Fruit fly (Drosophila melanogaster) whole organism, embryonic: ENCODE measurements around the gene neur.
A peak's percentile ranks its signal among the peaks of the same experiment; 100 is the strongest.

Experiments used
- Asciz ChIP-seq: fragments of 200-800 bp; sonication (Bioruptor generic); optimal IDR thresholded peaks from 2 replicates; lab custom pipeline; 2017; ENCODE audit warnings: missing biosample characterization, mild to moderate bottlenecking, missing genetic modification characterization, missing genetic modification reagents
- Atf3 ChIP-seq: fragments of 200-800 bp; sonication (Bioruptor generic); optimal IDR thresholded peaks from 3 replicates; lab custom pipeline; 2016; ENCODE audit warnings: missing biosample characterization, missing genetic modification characterization
- CG11696 ChIP-seq: fragments of 200-800 bp; sonication (Bioruptor generic); IDR thresholded peaks from 2 replicates; pipeline ENCODE4 v1.3.6; 2022; ENCODE audit warnings: missing biosample characterization, missing genetic modification characterization
- CG14667 ChIP-seq: fragments of 200-800 bp; sonication (Bioruptor generic); IDR thresholded peaks from 2 replicates; pipeline ENCODE4 v1.3.6; 2022; ENCODE audit warnings: missing biosample characterization, missing genetic modification characterization
- CG15479 ChIP-seq: fragments of 200-800 bp; sonication (Bioruptor generic); optimal IDR thresholded peaks from 3 replicates; lab custom pipeline; 2019; ENCODE audit warnings: missing biosample characterization, mild to moderate bottlenecking, missing genetic modification characterization, moderate library complexity
- CG16815 ChIP-seq: fragments of 200-800 bp; sonication (Bioruptor generic); optimal IDR thresholded peaks from 3 replicates; lab custom pipeline; 2017; ENCODE audit warnings: missing biosample characterization, mild to moderate bottlenecking, missing genetic modification characterization
- CG17568 ChIP-seq: fragments of 200-800 bp; sonication (Bioruptor generic); optimal IDR thresholded peaks from 2 replicates; lab custom pipeline; 2018; ENCODE audit warnings: missing biosample characterization, mild to moderate bottlenecking, missing genetic modification characterization, moderate library complexity
- CG31224 ChIP-seq: fragments of 200-800 bp; sonication (Bioruptor generic); IDR thresholded peaks from 2 replicates; pipeline ENCODE4 v1.3.6; 2022; ENCODE audit warnings: missing biosample characterization, missing genetic modification characterization
- CG4854 ChIP-seq: fragments of 200-800 bp; sonication (Bioruptor generic); optimal IDR thresholded peaks from 2 replicates; lab custom pipeline; 2016; ENCODE audit warnings: missing biosample characterization, missing genetic modification characterization, inconsistent platforms
- CG5180 ChIP-seq: fragments of 200-800 bp; sonication (Bioruptor generic); optimal IDR thresholded peaks from 3 replicates; lab custom pipeline; 2017; ENCODE audit warnings: missing biosample characterization, missing genetic modification characterization, mild to moderate bottlenecking, moderate library complexity, missing genetic modification reagents
- CG6272 ChIP-seq: fragments of 200-800 bp; sonication (Bioruptor generic); IDR thresholded peaks from 2 replicates; pipeline ENCODE4 v1.3.6; 2022; ENCODE audit warnings: missing biosample characterization, missing genetic modification characterization
- CG6689 ChIP-seq: fragments of 200-800 bp; sonication (Bioruptor generic); IDR thresholded peaks from 2 replicates; pipeline ENCODE4 v1.3.6; 2022; ENCODE audit warnings: missing biosample characterization, missing genetic modification characterization
- CG7357 ChIP-seq: fragments of 200-800 bp; sonication (Bioruptor generic); IDR thresholded peaks from 3 replicates; pipeline ENCODE4 v1.3.6; 2022; ENCODE audit warnings: missing biosample characterization, missing genetic modification characterization
- CG7987 ChIP-seq: fragments of 200-800 bp; sonication (Bioruptor generic); optimal IDR thresholded peaks from 2 replicates; lab custom pipeline; 2018; ENCODE audit warnings: missing biosample characterization, mild to moderate bottlenecking, missing genetic modification characterization, moderate library complexity
- CG8388 ChIP-seq: fragments of 200-800 bp; sonication (Bioruptor generic); optimal IDR thresholded peaks from 2 replicates; lab custom pipeline; 2019; ENCODE audit warnings: missing biosample characterization, mild to moderate bottlenecking, missing genetic modification characterization, moderate library complexity
- CG9215 ChIP-seq: fragments of 200-800 bp; sonication (Bioruptor generic); IDR thresholded peaks from 2 replicates; pipeline ENCODE4 v1.3.6; 2022; ENCODE audit warnings: missing biosample characterization, missing genetic modification characterization
- CHES-1-like ChIP-seq: fragments of 200-800 bp; sonication (Bioruptor generic); optimal IDR thresholded peaks from 2 replicates; lab custom pipeline; 2016; ENCODE audit warnings: missing biosample characterization, missing genetic modification characterization
- Chrac-16 ChIP-seq: fragments of 200-800 bp; sonication (Bioruptor generic); optimal IDR thresholded peaks from 3 replicates; lab custom pipeline; 2016; ENCODE audit warnings: missing biosample characterization, missing genetic modification characterization
- Dip3 ChIP-seq: fragments of 200-800 bp; sonication (Bioruptor generic); optimal IDR thresholded peaks from 3 replicates; lab custom pipeline; 2016; ENCODE audit warnings: missing biosample characterization, missing genetic modification characterization
- Elba2 ChIP-seq: fragments of 200-800 bp; sonication (Bioruptor generic); optimal IDR thresholded peaks from 3 replicates; lab custom pipeline; 2016; ENCODE audit warnings: missing biosample characterization, missing genetic modification characterization
- Ets65A ChIP-seq: fragments of 200-800 bp; sonication (Bioruptor generic); peaks from one replicate; lab custom pipeline; 2016; ENCODE audit warnings: missing biosample characterization, missing genetic modification characterization
- Ets97D ChIP-seq: fragments of 200-800 bp; sonication (Bioruptor generic); optimal IDR thresholded peaks from 3 replicates; lab custom pipeline; 2016; ENCODE audit warnings: missing biosample characterization, missing genetic modification characterization
- Fer3 ChIP-seq: fragments of 200-800 bp; sonication (Bioruptor generic); optimal IDR thresholded peaks from 2 replicates; lab custom pipeline; 2018; ENCODE audit warnings: missing biosample characterization, mild to moderate bottlenecking, missing genetic modification characterization, moderate library complexity
- Hand ChIP-seq: fragments of 200-800 bp; sonication (Bioruptor generic); optimal IDR thresholded peaks from 2 replicates; lab custom pipeline; 2017; ENCODE audit warnings: mild to moderate bottlenecking, missing biosample characterization, missing genetic modification reagents, missing genetic modification characterization
- HmgD ChIP-seq: fragments of 200-800 bp; sonication (Bioruptor generic); optimal IDR thresholded peaks from 3 replicates; lab custom pipeline; 2016; ENCODE audit warnings: missing biosample characterization, missing genetic modification characterization
- Hr3 ChIP-seq: fragments of 200-800 bp; sonication (Bioruptor generic); optimal IDR thresholded peaks from 3 replicates; lab custom pipeline; 2016; ENCODE audit warnings: missing biosample characterization, missing genetic modification characterization
- NK7.1 ChIP-seq: fragments of 200-800 bp; sonication (Bioruptor generic); optimal IDR thresholded peaks from 3 replicates; lab custom pipeline; 2016; ENCODE audit warnings: missing biosample characterization, missing genetic modification characterization
- Neu2 ChIP-seq: fragments of 200-800 bp; sonication (Bioruptor generic); optimal IDR thresholded peaks from 3 replicates; lab custom pipeline; 2016; ENCODE audit warnings: missing biosample characterization, missing genetic modification characterization, borderline replicate concordance
- NfI ChIP-seq: fragments of 200-800 bp; sonication (Bioruptor generic); optimal IDR thresholded peaks from 3 replicates; lab custom pipeline; 2018; ENCODE audit warnings: missing biosample characterization, mild to moderate bottlenecking, missing genetic modification characterization, moderate library complexity
- Ravus ChIP-seq: fragments of 200-800 bp; sonication (Bioruptor generic); IDR thresholded peaks from 2 replicates; pipeline ENCODE4 v1.3.6; 2022; ENCODE audit warnings: missing biosample characterization, missing genetic modification characterization
- Xrp1 ChIP-seq: fragments of 200-800 bp; sonication (Bioruptor generic); IDR thresholded peaks from 2 replicates; pipeline ENCODE4 v1.3.6; 2022; ENCODE audit warnings: missing biosample characterization, missing genetic modification characterization
- abd-A ChIP-seq: fragments of 200-800 bp; sonication (Bioruptor generic); optimal IDR thresholded peaks from 3 replicates; lab custom pipeline; 2019; ENCODE audit warnings: missing biosample characterization, mild to moderate bottlenecking, missing genetic modification characterization, moderate library complexity
- ap ChIP-seq: fragments of 200-800 bp; sonication (Bioruptor generic); IDR thresholded peaks from 2 replicates; pipeline ENCODE4 v1.3.6; 2022; ENCODE audit warnings: missing biosample characterization, missing genetic modification characterization
- bigmax ChIP-seq: fragments of 200-800 bp; sonication (Bioruptor generic); optimal IDR thresholded peaks from 2 replicates; lab custom pipeline; 2018; ENCODE audit warnings: missing biosample characterization, mild to moderate bottlenecking, missing genetic modification characterization
- dati ChIP-seq: fragments of 200-800 bp; sonication (Bioruptor generic); IDR thresholded peaks from 2 replicates; pipeline ENCODE4 v1.3.6; 2022; ENCODE audit warnings: missing biosample characterization, missing genetic modification characterization
- dimm ChIP-seq: fragments of 200-800 bp; sonication (Bioruptor generic); IDR thresholded peaks from 2 replicates; pipeline ENCODE4 v1.3.6; 2022; ENCODE audit warnings: missing biosample characterization, missing genetic modification characterization
- dpn ChIP-seq, 2 experiments: fragments of 200-800 bp; sonication (Bioruptor generic); optimal IDR thresholded peaks; 3 replicates each; lab custom pipeline; 2016; ENCODE audit warnings: missing biosample characterization in 2 of 2, missing genetic modification characterization in 2 of 2
- en ChIP-seq: fragments of 200-800 bp; sonication (Bioruptor generic); optimal IDR thresholded peaks from 2 replicates; lab custom pipeline; 2016; ENCODE audit warnings: missing biosample characterization, missing genetic modification characterization
- exex ChIP-seq: fragments of 200-800 bp; sonication (Bioruptor generic); optimal IDR thresholded peaks from 4 replicates; lab custom pipeline; 2018; ENCODE audit warnings: missing biosample characterization, mild to moderate bottlenecking, missing genetic modification characterization, moderate library complexity
- eyg ChIP-seq: fragments of 200-800 bp; sonication (Bioruptor generic); optimal IDR thresholded peaks from 3 replicates; lab custom pipeline; 2016; ENCODE audit warnings: missing biosample characterization, missing genetic modification characterization
- fru ChIP-seq: fragments of >200 bp; optimal IDR thresholded peaks from 2 replicates; lab custom pipeline; 2017
- gsb-n ChIP-seq: fragments of 200-800 bp; sonication (Bioruptor generic); optimal IDR thresholded peaks from 3 replicates; lab custom pipeline; 2018; ENCODE audit warnings: missing biosample characterization, mild to moderate bottlenecking, missing genetic modification characterization
- nau ChIP-seq: fragments of 200-800 bp; sonication (Bioruptor generic); optimal IDR thresholded peaks from 3 replicates; lab custom pipeline; 2017; ENCODE audit warnings: missing biosample characterization, mild to moderate bottlenecking, missing genetic modification characterization, missing genetic modification reagents
- pan ChIP-seq, 4 experiments: fragments of >200 bp in 3 of 4; fragments of 200-800 bp in 1 of 4; sonication (Bioruptor generic) in 1 of 4; optimal IDR thresholded peaks in 3 of 4; IDR thresholded peaks in 1 of 4; 2 replicates each; pipeline versions ENCODE4 v1.3.6 to Lab custom; 2017 to 2022; ENCODE audit warnings: missing biosample characterization in 2 of 4, missing genetic modification characterization in 2 of 4, mixed read lengths in 1 of 4
- pb ChIP-seq: fragments of 200-800 bp; sonication (Bioruptor generic); optimal IDR thresholded peaks from 3 replicates; lab custom pipeline; 2016; ENCODE audit warnings: missing biosample characterization, missing genetic modification characterization
- rib ChIP-seq: fragments of 200-800 bp; sonication (Bioruptor generic); IDR thresholded peaks from 2 replicates; pipeline ENCODE4 v1.3.6; 2022; ENCODE audit warnings: missing biosample characterization, missing genetic modification characterization
- row ChIP-seq: fragments of 200-800 bp; sonication (Bioruptor generic); IDR thresholded peaks from 3 replicates; pipeline ENCODE4 v1.3.6; 2022; ENCODE audit warnings: missing biosample characterization, missing genetic modification characterization
- sens ChIP-seq: fragments of 200-800 bp; sonication (Bioruptor generic); peaks from one replicate; lab custom pipeline; 2016; ENCODE audit warnings: missing biosample characterization, missing genetic modification characterization
- slp2 ChIP-seq: fragments of 200-800 bp; sonication (Bioruptor generic); optimal IDR thresholded peaks from 2 replicates; lab custom pipeline; 2016; ENCODE audit warnings: missing biosample characterization, missing genetic modification characterization
- so ChIP-seq: fragments of 200-800 bp; sonication (Bioruptor generic); IDR thresholded peaks from 3 replicates; pipeline ENCODE4 v1.3.6; 2022; ENCODE audit warnings: missing biosample characterization, missing genetic modification characterization
- ssp ChIP-seq: fragments of 200-800 bp; sonication (Bioruptor generic); IDR thresholded peaks from 2 replicates; pipeline ENCODE4 v1.3.6; 2022; ENCODE audit warnings: missing biosample characterization, missing genetic modification characterization
- stc ChIP-seq: fragments of 200-800 bp; sonication (Bioruptor generic); IDR thresholded peaks from 2 replicates; pipeline ENCODE4 v1.3.6; 2022; ENCODE audit warnings: missing biosample characterization, missing genetic modification characterization
- zfh1 ChIP-seq: fragments of 200-800 bp; sonication (Bioruptor generic); IDR thresholded peaks from 3 replicates; pipeline ENCODE4 v1.3.6; 2022; ENCODE audit warnings: missing biosample characterization, missing genetic modification characterization

Gene neur

DNA sequence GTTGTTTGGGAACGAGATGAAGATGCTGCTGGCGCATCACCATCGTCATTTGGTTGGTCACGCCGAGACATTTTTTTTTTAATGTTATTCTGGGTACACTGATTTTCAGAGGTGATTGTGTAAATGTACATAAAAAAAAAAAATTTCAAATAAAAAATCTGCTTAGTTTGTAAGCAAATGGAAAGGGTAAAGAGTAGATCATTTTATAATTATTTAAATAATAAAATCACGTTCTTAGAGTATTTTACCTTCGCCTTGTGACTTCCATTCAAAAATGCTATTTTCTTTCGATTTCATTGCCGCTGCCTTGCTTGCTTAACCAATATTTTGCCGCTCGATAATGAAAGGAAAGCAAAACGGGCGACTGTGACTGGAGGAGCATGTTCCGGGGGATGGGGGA lies 60.5 kb downstream of the neur start (continued):
- TF ChIP-seq Neu2 = no peak
- TF ChIP-seq Elba2 = no peak
- no peak for TF ChIP-seq NK7.1 (GFP tag; lab: Kevin White, UChicago)
- peak; percentile 25; the same call in 1 of the 2 replicates for TF ChIP-seq CG6689 (GFP tag; lab: Robert Waterston, UW)
- TF ChIP-seq pb (GFP tag; lab: Kevin White, UChicago) = no peak
- TF ChIP-seq HmgD (GFP tag; lab: Kevin White, UChicago) = no peak
- TF ChIP-seq so (GFP tag; lab: Robert Waterston, UW) = peak; percentile 42; the same call in 1 of the 3 replicates
- TF ChIP-seq CG31224 (GFP tag; lab: Robert Waterston, UW) = no peak
- TF ChIP-seq Ets65A (GFP tag; lab: Kevin White, UChicago) = no peak
- peak; percentile 34; the same call in 1 of the 3 replicates for TF ChIP-seq CG7357
- TF ChIP-seq CG17568 (GFP tag; lab: Kevin White, UChicago) = no peak
- TF ChIP-seq pan (optimal IDR thresholded peaks at IDR 0.05; lab: Kevin White, UChicago) = no peak
- no peak for TF ChIP-seq pan (GFP tag; optimal IDR thresholded peaks at IDR 0.05 in 1 of 2, IDR thresholded peaks at IDR 0.05 in 1 of 2)
- no peak for TF ChIP-seq Ets97D (GFP tag; lab: Kevin White, UChicago)
- TF ChIP-seq fru (lab: Kevin White, UChicago) = no peak
- no peak for TF ChIP-seq abd-A (tag; lab: Kevin White, UChicago)
- no peak for TF ChIP-seq Atf3 (GFP tag; lab: Kevin White, UChicago)
- TF ChIP-seq row = peak; percentile 61
- TF ChIP-seq Fer3 (tag; lab: Kevin White, UChicago) = no peak
- no peak for TF ChIP-seq CG5180 (GFP tag; lab: Kevin White, UChicago)
- no peak for TF ChIP-seq CG4854 (GFP tag; lab: Kevin White, UChicago)
- no peak for TF ChIP-seq CHES-1-like
- TF ChIP-seq en (GFP tag; lab: Kevin White, UChicago) = no peak
- no peak for TF ChIP-seq slp2 (GFP tag; lab: Kevin White, UChicago)
- TF ChIP-seq Dip3 (GFP tag; lab: Kevin White, UChicago) = no peak
- peak; percentile 53 for TF ChIP-seq gsb-n (tag; lab: Kevin White, UChicago)
- no peak for TF ChIP-seq eyg (GFP tag; lab: Kevin White, UChicago)
- TF ChIP-seq nau (GFP tag; lab: Kevin White, UChicago) = no peak
- no peak for TF ChIP-seq bigmax (GFP tag; lab: Kevin White, UChicago)
- TF ChIP-seq Hand (GFP tag; lab: Kevin White, UChicago) = no peak
- no peak for TF ChIP-seq Ravus
- TF ChIP-seq ssp (GFP tag; lab: Robert Waterston, UW) = peak; percentile 42
- no peak for TF ChIP-seq dati (GFP tag; lab: Robert Waterston, UW)
- TF ChIP-seq dimm (GFP tag; lab: Robert Waterston, UW) = no peak
- no peak for TF ChIP-seq Hr3 (GFP tag; lab: Kevin White, UChicago)
- TF ChIP-seq exex (tag; lab: Kevin White, UChicago) = no peak
- TF ChIP-seq Chrac-16 (GFP tag; lab: Kevin White, UChicago) = no peak
- no peak for TF ChIP-seq CG11696 (GFP tag; lab: Robert Waterston, UW)
- no peak for TF ChIP-seq CG15479
- TF ChIP-seq dpn (GFP tag; optimal IDR thresholded peaks at IDR 0.05; lab: Kevin White, UChicago) = peak in 1 of 2 experiments; percentile 1
- no peak for TF ChIP-seq sens (GFP tag; lab: Kevin White, UChicago)
- no peak for TF ChIP-seq CG9215 (GFP tag; lab: Robert Waterston, UW)
- TF ChIP-seq Asciz (GFP tag; lab: Kevin White, UChicago) = peak; percentile 21
- no peak for TF ChIP-seq NfI (GFP tag; lab: Kevin White, UChicago)
- TF ChIP-seq Xrp1 = peak; percentile 71
- no peak; the same call in 1 of the 2 replicates for TF ChIP-seq CG14667 (GFP tag; lab: Robert Waterston, UW)
- peak; percentile 65; the same call in 1 of the 2 replicates for TF ChIP-seq stc
- TF ChIP-seq CG16815 = no peak
- no peak for TF ChIP-seq rib (GFP tag; lab: Robert Waterston, UW)
- TF ChIP-seq CG6272 = no peak
- TF ChIP-seq ap (GFP tag; lab: Robert Waterston, UW) = peak; percentile 46; the same call in 1 of the 2 replicates
- no peak for TF ChIP-seq zfh1 (GFP tag; lab: Robert Waterston, UW)
- no peak for TF ChIP-seq CG7987 (GFP tag; lab: Kevin White, UChicago)
- TF ChIP-seq CG8388 (GFP tag; lab: Kevin White, UChicago) = peak; percentile 63
